Worm (Caenorhabditis elegans) whole organism, mixed stage, embryonic: ENCODE measurements around the gene hlh-4.

Experiments used
- bed-3 ChIP-seq: fragments of 200-800 bp; sonication (Bioruptor generic); optimal IDR thresholded peaks from 3 replicates; lab custom pipeline; 2018; ENCODE audit warnings: mild to moderate bottlenecking, missing genetic modification characterization, moderate library complexity, missing compliant biosample characterization
- blmp-1 ChIP-seq: fragments of 150-350 bp; optimal IDR thresholded peaks from 2 replicates; lab custom pipeline; 2014; ENCODE audit warnings: missing biosample characterization, missing genetic modification characterization
- ceh-39 ChIP-seq: fragments of 150-350 bp; optimal IDR thresholded peaks from 2 replicates; lab custom pipeline; 2014; ENCODE audit warnings: missing biosample characterization, missing genetic modification characterization
- ceh-43 ChIP-seq: fragments of 200-800 bp; sonication (Bioruptor generic); optimal IDR thresholded peaks from 2 replicates; lab custom pipeline; 2018; ENCODE audit warnings: mild to moderate bottlenecking, missing genetic modification characterization, moderate library complexity, missing compliant biosample characterization
- ceh-83 ChIP-seq: fragments of 200-800 bp; sonication (Bioruptor generic); optimal IDR thresholded peaks from 2 replicates; lab custom pipeline; 2018; ENCODE audit warnings: mild to moderate bottlenecking, missing genetic modification characterization, missing compliant biosample characterization
- drap-1 ChIP-seq: fragments of 200-800 bp; sonication (Bioruptor generic); optimal IDR thresholded peaks from 3 replicates; lab custom pipeline; 2018; ENCODE audit warnings: mild to moderate bottlenecking, missing genetic modification characterization, missing compliant biosample characterization
- elt-3 ChIP-seq: fragments of 150-350 bp; optimal IDR thresholded peaks from 2 replicates; lab custom pipeline; 2014; ENCODE audit warnings: missing biosample characterization, missing genetic modification characterization
- ham-2 ChIP-seq: fragments of 200-800 bp; sonication (Bioruptor generic); optimal IDR thresholded peaks from 2 replicates; lab custom pipeline; 2018; ENCODE audit warnings: mild to moderate bottlenecking, missing genetic modification characterization, missing compliant biosample characterization
- hlh-1 ChIP-seq: fragments of 150-350 bp; optimal IDR thresholded peaks from 2 replicates; lab custom pipeline; 2014; ENCODE audit warnings: missing biosample characterization, missing genetic modification reagents, missing genetic modification characterization
- lin-13 ChIP-seq: fragments of 150-350 bp; optimal IDR thresholded peaks from 2 replicates; lab custom pipeline; 2014; ENCODE audit warnings: missing biosample characterization, missing genetic modification characterization
- lin-32 ChIP-seq: fragments of 200-800 bp; sonication (Bioruptor generic); optimal IDR thresholded peaks from 2 replicates; lab custom pipeline; 2018; ENCODE audit warnings: mild to moderate bottlenecking, missing genetic modification characterization, missing compliant biosample characterization
- mab-5 ChIP-seq: fragments of 150-350 bp; optimal IDR thresholded peaks from 2 replicates; lab custom pipeline; 2014; ENCODE audit warnings: missing biosample characterization, missing genetic modification characterization
- mep-1 ChIP-seq: fragments of 150-350 bp; optimal IDR thresholded peaks from 2 replicates; lab custom pipeline; 2017; ENCODE audit warnings: missing biosample characterization, missing genetic modification reagents, missing genetic modification characterization, inconsistent platforms
- mls-2 ChIP-seq: sonication (generic microtip); optimal IDR thresholded peaks from 2 replicates; lab custom pipeline; 2016; ENCODE audit warnings: mild to moderate bottlenecking, missing genetic modification characterization, moderate library complexity, missing compliant biosample characterization
- nhr-12 ChIP-seq: fragments of 150-350 bp; optimal IDR thresholded peaks from 2 replicates; lab custom pipeline; 2014; ENCODE audit warnings: missing biosample characterization, missing genetic modification characterization
- nhr-2 ChIP-seq: fragments of 150-350 bp; optimal IDR thresholded peaks from 2 replicates; lab custom pipeline; 2014; ENCODE audit warnings: missing biosample characterization, missing genetic modification characterization
- nhr-237 ChIP-seq: fragments of 150-350 bp; optimal IDR thresholded peaks from 2 replicates; lab custom pipeline; 2014; ENCODE audit warnings: missing biosample characterization, missing genetic modification characterization
- nhr-28 ChIP-seq: fragments of 150-350 bp; optimal IDR thresholded peaks from 2 replicates; lab custom pipeline; 2014; ENCODE audit warnings: missing biosample characterization, missing genetic modification characterization
- nhr-76 ChIP-seq: sonication (generic microtip); optimal IDR thresholded peaks from 2 replicates; lab custom pipeline; 2017; ENCODE audit warnings: missing biosample characterization, missing genetic modification characterization
- pha-4 ChIP-seq: fragments of 150-350 bp; optimal IDR thresholded peaks from 2 replicates; lab custom pipeline; 2018; ENCODE audit warnings: missing biosample characterization, missing genetic modification reagents, missing genetic modification characterization
- sem-2 ChIP-seq: fragments of 200-800 bp; sonication (Bioruptor generic); optimal IDR thresholded peaks from 2 replicates; lab custom pipeline; 2018; ENCODE audit warnings: mild to moderate bottlenecking, missing genetic modification characterization, missing compliant biosample characterization
- snpc-4 ChIP-seq: fragments of 150-350 bp; optimal IDR thresholded peaks from 2 replicates; lab custom pipeline; 2014; ENCODE audit warnings: missing biosample characterization, missing genetic modification characterization
- sptf-1 ChIP-seq: sonication (generic microtip); optimal IDR thresholded peaks from 2 replicates; lab custom pipeline; 2017; ENCODE audit warnings: mild to moderate bottlenecking, missing genetic modification characterization, moderate library complexity, missing compliant biosample characterization
- tbx-8 ChIP-seq: fragments of 200-800 bp; sonication (Bioruptor generic); optimal IDR thresholded peaks from 2 replicates; lab custom pipeline; 2018; ENCODE audit warnings: mild to moderate bottlenecking, missing genetic modification characterization, moderate library complexity, missing compliant biosample characterization
- unc-120 ChIP-seq: sonication (generic microtip); optimal IDR thresholded peaks from 2 replicates; lab custom pipeline; 2017; ENCODE audit warnings: missing genetic modification characterization, missing compliant biosample characterization; ENCODE audit not compliant: poor library complexity, severe bottlenecking
- unc-39 ChIP-seq: fragments of 150-350 bp; optimal IDR thresholded peaks from 2 replicates; lab custom pipeline; 2014; ENCODE audit warnings: missing biosample characterization, missing genetic modification characterization
- unc-62 ChIP-seq: fragments of 150-350 bp; optimal IDR thresholded peaks from 2 replicates; lab custom pipeline; 2014; ENCODE audit warnings: missing biosample characterization, missing genetic modification reagents, missing genetic modification characterization
- ztf-11 ChIP-seq: fragments of 150-350 bp; optimal IDR thresholded peaks from 2 replicates; lab custom pipeline; 2014; ENCODE audit warnings: missing biosample characterization, missing genetic modification characterization

Gene hlh-4

DNA sequence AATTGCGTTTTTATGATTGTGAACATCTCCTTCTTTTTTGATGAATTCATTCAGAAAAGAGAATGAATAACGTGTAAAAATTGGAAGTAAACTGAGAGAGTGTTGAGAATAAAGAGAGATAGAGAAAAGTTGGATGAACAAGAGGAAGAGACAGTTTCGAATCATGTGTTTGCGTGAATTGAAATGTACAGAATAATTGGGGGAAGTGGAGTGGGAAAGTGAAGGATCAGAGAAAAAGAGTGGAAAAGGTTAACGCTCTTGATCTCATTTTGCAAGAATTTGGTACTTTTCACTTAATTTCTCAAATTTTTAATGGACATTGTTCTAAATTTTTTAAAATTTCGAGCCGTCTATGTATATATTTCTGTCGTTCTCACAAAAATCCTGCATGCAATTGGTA, 5.5 kb downstream of the hlh-4 start:
- TF ChIP-seq ham-2 (GFP tag; lab: Kevin White, UChicago) = no peak
- TF ChIP-seq ztf-11 = no peak
- TF ChIP-seq unc-62 (GFP tag; lab: Kevin White, UChicago) = no peak
- no peak for TF ChIP-seq hlh-1 (tag; lab: Kevin White, UChicago)
- no peak for TF ChIP-seq blmp-1 (tag; lab: Kevin White, UChicago)
- TF ChIP-seq lin-32 = no peak
- TF ChIP-seq nhr-237 (tag; lab: Kevin White, UChicago) = no peak
- TF ChIP-seq unc-120 (tag; lab: Kevin White, UChicago) = no peak

DNA sequence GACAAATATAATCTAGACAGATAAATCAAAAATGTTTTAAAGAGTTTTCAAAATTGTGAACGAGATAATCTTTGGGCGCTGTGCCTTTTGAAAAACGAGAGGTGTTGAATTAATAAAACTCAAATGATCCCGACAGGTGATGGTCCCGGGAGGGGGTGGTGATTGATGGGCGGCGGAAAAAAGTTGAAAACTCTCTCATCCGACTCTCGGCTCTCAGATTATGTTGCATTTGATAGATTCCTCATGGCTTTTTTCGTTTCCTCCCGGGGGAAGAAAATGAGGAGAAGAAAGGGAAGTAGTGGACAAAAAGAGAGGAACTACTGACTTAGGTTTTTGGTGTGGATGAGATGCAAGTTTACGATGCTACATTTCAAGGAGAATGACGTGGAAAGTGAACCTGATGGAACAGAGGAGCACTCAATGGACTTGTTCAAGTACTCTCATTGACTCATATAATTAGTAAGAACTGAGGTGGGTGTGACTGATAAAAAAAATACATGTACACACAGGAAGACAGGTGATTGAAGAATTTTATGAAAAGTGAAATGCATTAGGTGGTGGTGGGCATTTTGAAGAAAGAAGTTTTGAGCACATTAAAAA, 7.4 kb downstream of the hlh-4 start:
- TF ChIP-seq unc-62 (GFP tag; lab: Kevin White, UChicago) (peak; percentile 69), ztf-11 (no peak), hlh-1 (tag; lab: Kevin White, UChicago) (peak; percentile 2)

DNA sequence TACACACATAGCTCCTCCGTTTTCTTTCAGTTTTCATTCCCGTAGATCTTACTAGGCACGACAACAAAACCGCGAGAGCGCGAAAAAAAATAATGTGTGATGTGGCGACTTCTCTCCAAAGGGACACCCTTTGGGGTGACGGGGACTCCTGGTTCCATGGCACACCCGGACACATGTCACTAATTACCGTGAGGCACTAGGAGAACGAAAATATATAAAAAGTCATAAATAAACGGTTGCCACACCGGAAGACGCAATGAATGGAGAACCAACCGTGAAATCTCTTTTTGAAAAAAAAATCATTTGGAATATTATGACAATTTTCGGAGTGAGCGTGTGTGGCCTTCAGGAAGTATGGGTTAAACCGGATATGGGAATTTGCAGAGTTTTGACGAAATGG, 8.4 kb downstream of the hlh-4 start:
- TF ChIP-seq tbx-8 (no peak), drap-1 (GFP tag; lab: Kevin White, UChicago) (no peak), ztf-11 (no peak), ceh-39 (tag; lab: Kevin White, UChicago) (no peak), unc-39 (tag; lab: Kevin White, UChicago) (no peak), ceh-43 (no peak), sptf-1 (tag; lab: Kevin White, UChicago) (no peak), lin-13 (no peak), sem-2 (GFP tag; lab: Kevin White, UChicago) (no peak), mab-5 (tag; lab: Kevin White, UChicago) (no peak), pha-4 (no peak), ham-2 (GFP tag; lab: Kevin White, UChicago) (no peak), nhr-28 (tag; lab: Kevin White, UChicago) (no peak)

DNA sequence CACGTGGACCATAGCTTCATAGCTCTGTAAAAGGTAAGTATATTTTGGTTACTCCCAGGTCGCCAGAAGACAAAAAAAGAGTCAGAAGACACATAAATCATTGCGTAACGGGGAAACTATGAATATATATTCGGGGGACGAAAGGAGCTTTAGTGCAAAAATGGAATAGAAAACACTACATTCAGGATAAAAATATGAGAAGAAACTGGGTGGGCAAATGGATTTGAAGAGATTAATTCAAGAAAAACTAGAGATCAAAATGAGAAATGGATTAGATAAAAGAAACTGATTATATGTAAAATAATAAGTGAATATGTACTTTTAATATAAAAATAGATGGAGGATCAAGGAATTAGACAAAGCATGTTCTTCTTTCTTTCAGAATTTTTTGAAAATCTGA, 11.4 kb downstream of the hlh-4 start, which contains the start of gene C07A9.12:
C07A9.12 (minus strand) TSS at position 101 of the 400 bp plus-strand sequence.
- TF ChIP-seq lin-32 (no peak), sem-2 (GFP tag; lab: Kevin White, UChicago) (no peak), nhr-237 (tag; lab: Kevin White, UChicago) (no peak), pha-4 (no peak), nhr-76 (tag; lab: Kevin White, UChicago) (no peak), blmp-1 (tag; lab: Kevin White, UChicago) (no peak), unc-39 (tag; lab: Kevin White, UChicago) (no peak), bed-3 (GFP tag; lab: Kevin White, UChicago) (no peak), ztf-11 (no peak), mep-1 (tag; lab: Kevin White, UChicago) (no peak), hlh-1 (tag; lab: Kevin White, UChicago) (no peak), ham-2 (GFP tag; lab: Kevin White, UChicago) (no peak), snpc-4 (tag; lab: Kevin White, UChicago) (no peak)

DNA sequence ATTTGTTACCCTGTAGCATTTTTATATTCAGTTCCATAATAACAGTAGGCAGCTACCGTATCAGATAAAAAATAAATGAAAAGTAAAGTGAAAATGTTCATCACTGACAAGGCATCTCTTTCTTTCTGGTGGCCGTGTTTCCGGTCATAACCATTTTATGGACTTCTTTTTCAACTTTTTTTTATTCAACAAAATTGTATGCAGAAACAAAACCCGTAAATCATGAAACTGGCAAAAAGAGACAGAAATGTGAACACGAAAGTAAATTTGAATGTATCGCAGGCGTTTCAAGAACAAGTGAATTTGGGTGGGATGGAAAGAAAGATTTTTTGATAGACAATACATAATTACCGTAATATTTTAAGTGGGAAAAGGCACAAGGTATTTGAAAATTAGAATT, 13.7 kb downstream of the hlh-4 start, which contains the start of gene clec-162:
clec-162 (minus strand) TSS at position 101 of the 400 bp plus-strand sequence.
- no peak for TF ChIP-seq unc-39 (tag; lab: Kevin White, UChicago)

DNA sequence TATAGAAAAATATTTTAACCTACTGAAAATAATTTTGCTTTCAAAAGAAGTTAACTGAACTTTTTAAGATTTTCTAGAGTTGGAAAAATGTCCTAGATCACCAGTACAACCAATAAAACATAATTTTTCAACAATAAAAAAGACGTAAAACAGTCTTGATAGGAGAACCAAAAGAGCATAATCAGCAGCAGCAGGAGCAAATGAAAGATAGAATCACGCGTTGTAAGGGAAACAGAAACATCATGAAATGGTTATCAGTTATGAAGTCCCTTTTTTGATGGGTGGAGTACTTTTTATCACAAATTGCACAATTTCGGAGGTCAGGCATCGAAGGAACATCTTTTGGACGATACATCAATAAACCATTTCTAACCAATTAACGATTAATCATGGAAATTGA, 16.9 kb downstream of the hlh-4 start:
- TF ChIP-seq bed-3 (GFP tag; lab: Kevin White, UChicago) (no peak), nhr-12 (no peak), unc-39 (tag; lab: Kevin White, UChicago) (no peak), sptf-1 (tag; lab: Kevin White, UChicago) (no peak), unc-62 (GFP tag; lab: Kevin White, UChicago) (no peak), nhr-28 (tag; lab: Kevin White, UChicago) (no peak), ceh-83 (GFP tag; lab: Kevin White, UChicago) (no peak), pha-4 (no peak), mls-2 (tag; lab: Kevin White, UChicago) (no peak), ztf-11 (no peak), hlh-1 (tag; lab: Kevin White, UChicago) (no peak), nhr-2 (no peak), lin-32 (no peak), nhr-237 (tag; lab: Kevin White, UChicago) (no peak), ceh-39 (tag; lab: Kevin White, UChicago) (no peak), lin-13 (no peak), drap-1 (GFP tag; lab: Kevin White, UChicago) (no peak), elt-3 (tag; lab: Kevin White, UChicago) (no peak), nhr-76 (tag; lab: Kevin White, UChicago) (no peak)
